Fruit fly (Drosophila melanogaster): ENCODE data around the gene Rbp4.

dm6 chr3R:13615617-13616016, 40.6 kb downstream of the Rbp4 start, which contains the start of gene CG9269:
- TF ChIP-seq gl (tag; optimal IDR thresholded peaks at IDR 0.05) (no peak), CG8301 (tag; optimal IDR thresholded peaks at IDR 0.05) (no peak), CG12605 (GFP tag; IDR thresholded peaks at IDR 0.05) (no peak), EcR (GFP tag; optimal IDR thresholded peaks at IDR 0.05) (no peak), CG10348 (GFP tag; IDR thresholded peaks at IDR 0.05) (no peak)

Data from whole organism, pupa.